Worm (Caenorhabditis elegans) whole organism, L3 larva: ENCODE data around the gene Y54E2A.10.

Experiments
- R02D3.7 ChIP-seq: fragments of 150-350 bp; optimal IDR thresholded peaks from 2 replicates; lab custom pipeline; 2014; ENCODE audit warnings: missing biosample characterization, missing genetic modification characterization
- ZK546.5 ChIP-seq: sonication (generic microtip); optimal IDR thresholded peaks from 2 replicates; lab custom pipeline; 2017; ENCODE audit warnings: missing biosample characterization, missing genetic modification characterization
- aly-2 ChIP-seq: fragments of 150-350 bp; optimal IDR thresholded peaks from 2 replicates; lab custom pipeline; 2014; ENCODE audit warnings: missing biosample characterization, missing genetic modification characterization
- ama-1 ChIP-seq: fragments of 150-350 bp; optimal IDR thresholded peaks from 2 replicates; lab custom pipeline; 2018
- ceh-16 ChIP-seq: sonication (generic microtip); optimal IDR thresholded peaks from 2 replicates; lab custom pipeline; 2017; ENCODE audit warnings: missing biosample characterization, missing genetic modification characterization
- ceh-28 ChIP-seq: fragments of 150-350 bp; optimal IDR thresholded peaks from 2 replicates; lab custom pipeline; 2014; ENCODE audit warnings: missing biosample characterization, missing genetic modification reagents, missing genetic modification characterization
- ceh-82 ChIP-seq: fragments of 150-350 bp; optimal IDR thresholded peaks from 2 replicates; lab custom pipeline; 2014; ENCODE audit warnings: missing biosample characterization, missing genetic modification characterization
- ceh-9 ChIP-seq: sonication (generic microtip); optimal IDR thresholded peaks from 2 replicates; lab custom pipeline; 2018; ENCODE audit warnings: missing biosample characterization, missing genetic modification characterization
- daf-12 ChIP-seq: fragments of 150-350 bp; optimal IDR thresholded peaks from 2 replicates; lab custom pipeline; 2014; ENCODE audit warnings: missing biosample characterization, missing genetic modification reagents, missing genetic modification characterization
- egl-27 ChIP-seq: sonication (generic microtip); optimal IDR thresholded peaks from 4 replicates; lab custom pipeline; 2017; ENCODE audit warnings: missing biosample characterization, missing genetic modification reagents, missing genetic modification characterization
- egl-5 ChIP-seq: fragments of 150-350 bp; optimal IDR thresholded peaks from 2 replicates; lab custom pipeline; 2017; ENCODE audit warnings: missing biosample characterization, missing genetic modification reagents, missing genetic modification characterization, inconsistent platforms
- elt-1 ChIP-seq: fragments of 150-350 bp; optimal IDR thresholded peaks from 2 replicates; lab custom pipeline; 2014; ENCODE audit warnings: missing biosample characterization, missing genetic modification characterization
- elt-2 ChIP-seq: sonication (generic microtip); optimal IDR thresholded peaks from 2 replicates; lab custom pipeline; 2016; ENCODE audit warnings: missing genetic modification reagents, mild to moderate bottlenecking, missing genetic modification characterization, missing compliant biosample characterization
- elt-3 ChIP-seq, 3 experiments: fragments of 150-350 bp in 1 of 3; sonication (generic microtip) in 2 of 3; optimal IDR thresholded peaks; 2 replicates in 2 of 3; 4 replicates in 1 of 3; lab custom pipeline; 2014 to 2017; ENCODE audit warnings: missing biosample characterization in 3 of 3, missing genetic modification characterization in 3 of 3
- eor-1 ChIP-seq, 2 experiments: fragments of 150-350 bp; optimal IDR thresholded peaks; 2 replicates each; lab custom pipeline; 2014 to 2018; ENCODE audit warnings: missing biosample characterization in 2 of 2, missing genetic modification characterization in 2 of 2
- fkh-10 ChIP-seq: sonication (generic microtip); optimal IDR thresholded peaks from 2 replicates; lab custom pipeline; 2017; ENCODE audit warnings: missing biosample characterization, missing genetic modification reagents, missing genetic modification characterization
- fkh-2 ChIP-seq: fragments of 150-350 bp; optimal IDR thresholded peaks from 2 replicates; lab custom pipeline; 2014; ENCODE audit warnings: missing biosample characterization, missing genetic modification reagents, missing genetic modification characterization
- fos-1 ChIP-seq: fragments of 150-350 bp; optimal IDR thresholded peaks from 2 replicates; lab custom pipeline; 2014; ENCODE audit warnings: missing biosample characterization, missing genetic modification characterization
- hmg-11 ChIP-seq: sonication (generic microtip); optimal IDR thresholded peaks from 2 replicates; lab custom pipeline; 2016; ENCODE audit warnings: missing genetic modification characterization, missing compliant biosample characterization
- jun-1 ChIP-seq: fragments of 150-350 bp; optimal IDR thresholded peaks from 2 replicates; lab custom pipeline; 2014; ENCODE audit warnings: missing biosample characterization, missing genetic modification reagents, missing genetic modification characterization
- lin-15B ChIP-seq: fragments of 150-350 bp; optimal IDR thresholded peaks from 2 replicates; lab custom pipeline; 2014; ENCODE audit warnings: missing biosample characterization, missing genetic modification characterization
- lin-39 ChIP-seq: fragments of 150-350 bp; optimal IDR thresholded peaks from 2 replicates; lab custom pipeline; 2018; ENCODE audit warnings: missing biosample characterization, missing genetic modification reagents, missing genetic modification characterization
- lsy-12 ChIP-seq: sonication (generic microtip); optimal IDR thresholded peaks from 2 replicates; lab custom pipeline; 2016; ENCODE audit warnings: mild to moderate bottlenecking, missing genetic modification characterization, missing compliant biosample characterization
- mdl-1 ChIP-seq: fragments of 150-350 bp; optimal IDR thresholded peaks from 2 replicates; lab custom pipeline; 2014; ENCODE audit warnings: missing biosample characterization, missing genetic modification characterization
- mml-1 ChIP-seq: fragments of 150-350 bp; sonication (generic microtip); optimal IDR thresholded peaks from 3 replicates; lab custom pipeline; 2014; ENCODE audit warnings: missing biosample characterization, missing genetic modification characterization
- nfya-1 ChIP-seq: sonication (generic microtip); optimal IDR thresholded peaks from 2 replicates; lab custom pipeline; 2017; ENCODE audit warnings: missing genetic modification characterization, mild to moderate bottlenecking, missing compliant biosample characterization, antibody characterized with exemption, moderate library complexity; ENCODE audit not compliant: insufficient read depth
- nhr-11 ChIP-seq: fragments of 150-350 bp; optimal IDR thresholded peaks from 2 replicates; lab custom pipeline; 2014; ENCODE audit warnings: missing biosample characterization, missing genetic modification characterization
- nhr-12 ChIP-seq: fragments of 150-350 bp; optimal IDR thresholded peaks from 2 replicates; lab custom pipeline; 2014; ENCODE audit warnings: missing biosample characterization, missing genetic modification characterization
- nhr-23 ChIP-seq: fragments of 150-350 bp; optimal IDR thresholded peaks from 2 replicates; lab custom pipeline; 2014; ENCODE audit warnings: missing biosample characterization, missing genetic modification reagents, missing genetic modification characterization
- nhr-237 ChIP-seq: fragments of 150-350 bp; optimal IDR thresholded peaks from 2 replicates; lab custom pipeline; 2014; ENCODE audit warnings: missing biosample characterization, missing genetic modification characterization
- nhr-25 ChIP-seq: sonication (generic microtip); optimal IDR thresholded peaks from 2 replicates; lab custom pipeline; 2017; ENCODE audit warnings: missing biosample characterization, missing genetic modification characterization
- nhr-28 ChIP-seq: fragments of 150-350 bp; optimal IDR thresholded peaks from 2 replicates; lab custom pipeline; 2014; ENCODE audit warnings: missing biosample characterization, missing genetic modification characterization
- nhr-43 ChIP-seq: sonication (generic microtip); optimal IDR thresholded peaks from 2 replicates; lab custom pipeline; 2016; ENCODE audit warnings: mild to moderate bottlenecking, missing genetic modification characterization, missing compliant biosample characterization; ENCODE audit not compliant: poor library complexity, severe bottlenecking
- nhr-67 ChIP-seq: fragments of 150-350 bp; optimal IDR thresholded peaks from 2 replicates; lab custom pipeline; 2014; ENCODE audit warnings: missing biosample characterization, missing genetic modification characterization
- nhr-76 ChIP-seq: fragments of 150-350 bp; sonication (generic microtip); optimal IDR thresholded peaks from 5 replicates; lab custom pipeline; 2014; ENCODE audit warnings: missing biosample characterization, missing genetic modification characterization
- nhr-77 ChIP-seq: fragments of 150-350 bp; optimal IDR thresholded peaks from 2 replicates; lab custom pipeline; 2014; ENCODE audit warnings: missing biosample characterization, missing genetic modification characterization
- pha-4 ChIP-seq: fragments of 150-350 bp; optimal IDR thresholded peaks from 2 replicates; lab custom pipeline; 2014; ENCODE audit warnings: missing biosample characterization, missing genetic modification reagents, missing genetic modification characterization
- pqm-1 ChIP-seq: fragments of 150-350 bp; optimal IDR thresholded peaks from 2 replicates; lab custom pipeline; 2017; ENCODE audit warnings: missing biosample characterization, missing genetic modification characterization, inconsistent platforms
- sea-2 ChIP-seq: fragments of 150-350 bp; sonication (generic microtip); optimal IDR thresholded peaks from 4 replicates; lab custom pipeline; 2014; ENCODE audit warnings: missing biosample characterization, missing genetic modification reagents, missing genetic modification characterization
- skn-1 ChIP-seq: fragments of 150-350 bp; optimal IDR thresholded peaks from 2 replicates; lab custom pipeline; 2014; ENCODE audit warnings: missing biosample characterization, missing genetic modification characterization
- snpc-4 ChIP-seq: fragments of 150-350 bp; optimal IDR thresholded peaks from 2 replicates; lab custom pipeline; 2014; ENCODE audit warnings: missing biosample characterization, missing genetic modification characterization
- tbx-2 ChIP-seq: sonication (generic microtip); optimal IDR thresholded peaks from 2 replicates; lab custom pipeline; 2016; ENCODE audit warnings: mild to moderate bottlenecking, missing genetic modification characterization, missing compliant biosample characterization
- unc-39 ChIP-seq: sonication (generic microtip); optimal IDR thresholded peaks from 4 replicates; lab custom pipeline; 2017; ENCODE audit warnings: missing biosample characterization, missing genetic modification characterization
- unc-62 ChIP-seq: fragments of 150-350 bp; sonication (generic microtip); optimal IDR thresholded peaks from 4 replicates; lab custom pipeline; 2014; ENCODE audit warnings: missing biosample characterization, missing genetic modification reagents, missing genetic modification characterization
- zag-1 ChIP-seq: fragments of 150-350 bp; optimal IDR thresholded peaks from 2 replicates; lab custom pipeline; 2014; ENCODE audit warnings: missing biosample characterization, missing genetic modification characterization
- ztf-11 ChIP-seq: fragments of 150-350 bp; optimal IDR thresholded peaks from 2 replicates; lab custom pipeline; 2014; ENCODE audit warnings: missing biosample characterization, missing genetic modification characterization
- ztf-4 ChIP-seq: fragments of 150-350 bp; optimal IDR thresholded peaks from 2 replicates; lab custom pipeline; 2014; ENCODE audit warnings: missing biosample characterization, missing genetic modification characterization

Y54E2A.10 gene

DNA sequence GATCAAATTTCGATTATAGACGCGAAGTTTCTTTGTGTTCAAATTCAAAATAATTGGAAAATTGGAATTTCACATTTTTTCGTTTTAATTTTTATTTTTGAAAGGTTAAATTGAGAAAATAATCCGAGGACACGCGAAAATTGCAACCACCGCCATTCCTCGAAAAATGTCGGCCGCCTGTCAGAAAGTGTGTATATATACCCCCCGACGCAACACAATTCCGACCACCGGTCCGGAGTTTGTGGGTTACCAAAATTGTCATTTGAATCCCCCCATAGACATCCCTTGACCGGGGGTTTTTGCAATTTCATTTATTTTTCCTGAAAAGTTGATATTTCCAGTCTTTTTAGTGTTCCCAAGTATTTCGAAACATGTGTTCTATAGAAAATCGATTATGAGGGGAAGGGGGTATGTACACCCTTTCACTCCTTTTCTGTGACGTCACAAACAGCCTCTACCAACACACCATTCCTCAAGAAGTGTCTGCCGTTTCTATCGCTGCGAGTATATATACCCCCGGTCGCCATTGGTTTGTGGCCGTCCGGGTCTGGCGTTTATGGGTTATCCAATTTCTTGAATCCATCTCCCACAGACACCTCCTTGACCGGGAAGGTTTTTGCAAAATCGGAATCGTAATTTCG is 13.5 kb downstream of the Y54E2A.10 start, which contains the start of gene W01D2.3:
W01D2.3 (minus strand) TSS at position 51 of the 641 bp plus-strand sequence.
- TF ChIP-seq nhr-77 (tag; lab: Kevin White, UChicago) (peak; percentile 91), ceh-9 (tag; lab: Kevin White, UChicago) (no peak), elt-1 (no peak), egl-27 (tag; lab: Kevin White, UChicago) (no peak), elt-2 (tag; lab: Kevin White, UChicago) (peak; percentile 43), ceh-16 (tag; lab: Kevin White, UChicago) (no peak), lsy-12 (tag; lab: Kevin White, UChicago) (peak; percentile 64), snpc-4 (peak; percentile 98), hmg-11 (peak; percentile 77), mdl-1 (tag; lab: Kevin White, UChicago) (no peak), nfya-1 (peak; percentile 56), ZK546.5 (tag; lab: Kevin White, UChicago) (no peak), fkh-10 (no peak), nhr-43 (tag; lab: Kevin White, UChicago) (peak; percentile 75), nhr-67 (tag; lab: Kevin White, UChicago) (no peak), elt-3 (tag; optimal IDR thresholded peaks at IDR 0.05; lab: Kevin White, UChicago) (no peak), ama-1 (lab: Kevin White, UChicago) (no peak), nhr-25 (peak; percentile 89), nhr-23 (tag; lab: Kevin White, UChicago) (peak; percentile 44), lin-39 (tag; lab: Kevin White, UChicago) (peak; percentile 41), ceh-28 (tag; lab: Kevin White, UChicago) (peak; percentile 80), unc-62 (GFP tag; lab: Kevin White, UChicago) (no peak), ztf-11 (tag; lab: Kevin White, UChicago) (no peak), mml-1 (tag; lab: Kevin White, UChicago) (no peak), nhr-237 (peak; percentile 2), nhr-12 (tag; lab: Kevin White, UChicago) (no peak), pha-4 (peak; percentile 42), ceh-82 (tag; lab: Kevin White, UChicago) (peak; percentile 46), nhr-76 (tag; lab: Kevin White, UChicago) (no peak), lin-15B (tag; lab: Kevin White, UChicago) (no peak), fos-1 (tag; lab: Kevin White, UChicago) (no peak), aly-2 (tag; lab: Kevin White, UChicago) (peak; percentile 64), R02D3.7 (tag; lab: Kevin White, UChicago) (no peak), tbx-2 (peak; percentile 49), ztf-4 (tag; lab: Kevin White, UChicago) (peak; percentile 81), sea-2 (GFP tag; lab: Kevin White, UChicago) (peak; percentile 52), daf-12 (tag; lab: Kevin White, UChicago) (no peak), pqm-1 (tag; lab: Kevin White, UChicago) (no peak), fkh-2 (tag; lab: Kevin White, UChicago) (no peak), nhr-11 (no peak), unc-39 (no peak), zag-1 (tag; lab: Kevin White, UChicago) (no peak), skn-1 (tag; lab: Kevin White, UChicago) (peak; percentile 35), jun-1 (tag; lab: Kevin White, UChicago) (peak; percentile 47), eor-1 (tag; optimal IDR thresholded peaks at IDR 0.05; lab: Kevin White, UChicago) (peak in 1 of 2 experiments; percentile 10), nhr-28 (tag; lab: Kevin White, UChicago) (no peak), egl-5 (tag; lab: Kevin White, UChicago) (peak; percentile 1)
- TF ChIP-seq, all 47 proteins: peak for 22
